Worm (Caenorhabditis elegans) whole organism, late embryonic: ENCODE results near the gene F22F7.11.

Experiments
- ceh-34 ChIP-seq: sonication (generic microtip); optimal IDR thresholded peaks from 2 replicates; lab custom pipeline; 2016; ENCODE audit warnings: mild to moderate bottlenecking, missing genetic modification characterization, missing compliant biosample characterization
- che-1 ChIP-seq: sonication (generic microtip); optimal IDR thresholded peaks from 2 replicates; lab custom pipeline; 2016; ENCODE audit warnings: mild to moderate bottlenecking, missing genetic modification characterization, missing compliant biosample characterization
- gmeb-2 ChIP-seq: sonication (generic microtip); optimal IDR thresholded peaks from 2 replicates; lab custom pipeline; 2016; ENCODE audit warnings: missing genetic modification characterization, inconsistent platforms, missing compliant biosample characterization
- lin-11 ChIP-seq: fragments of 200-800 bp; sonication (Bioruptor generic); optimal IDR thresholded peaks from 2 replicates; lab custom pipeline; 2018; ENCODE audit warnings: mild to moderate bottlenecking, missing genetic modification characterization, missing compliant biosample characterization
- odd-2 ChIP-seq: sonication (generic microtip); optimal IDR thresholded peaks from 2 replicates; lab custom pipeline; 2017; ENCODE audit warnings: antibody characterized with exemption, mild to moderate bottlenecking, missing genetic modification characterization, missing compliant biosample characterization
- pros-1 ChIP-seq: fragments of 150-350 bp; optimal IDR thresholded peaks from 2 replicates; lab custom pipeline; 2014; ENCODE audit warnings: missing biosample characterization, missing genetic modification reagents, missing genetic modification characterization
- sox-2 ChIP-seq: fragments of 200-800 bp; sonication (Bioruptor generic); IDR thresholded peaks from 2 replicates; pipeline ENCODE4 v1.3.6; 2022; ENCODE audit warnings: missing genetic modification reagents, missing genetic modification characterization, missing compliant biosample characterization
- sox-4 ChIP-seq: sonication (generic microtip); optimal IDR thresholded peaks from 2 replicates; lab custom pipeline; 2017; ENCODE audit warnings: mild to moderate bottlenecking, missing genetic modification characterization, inconsistent platforms, missing compliant biosample characterization
- syd-9 ChIP-seq: sonication (generic microtip); optimal IDR thresholded peaks from 2 replicates; lab custom pipeline; 2016; ENCODE audit warnings: mild to moderate bottlenecking, missing genetic modification characterization, moderate library complexity, missing compliant biosample characterization
- zip-5 ChIP-seq: sonication (generic microtip); optimal IDR thresholded peaks from 2 replicates; lab custom pipeline; 2016; ENCODE audit warnings: missing genetic modification characterization, missing compliant biosample characterization

F22F7.11 gene

DNA sequence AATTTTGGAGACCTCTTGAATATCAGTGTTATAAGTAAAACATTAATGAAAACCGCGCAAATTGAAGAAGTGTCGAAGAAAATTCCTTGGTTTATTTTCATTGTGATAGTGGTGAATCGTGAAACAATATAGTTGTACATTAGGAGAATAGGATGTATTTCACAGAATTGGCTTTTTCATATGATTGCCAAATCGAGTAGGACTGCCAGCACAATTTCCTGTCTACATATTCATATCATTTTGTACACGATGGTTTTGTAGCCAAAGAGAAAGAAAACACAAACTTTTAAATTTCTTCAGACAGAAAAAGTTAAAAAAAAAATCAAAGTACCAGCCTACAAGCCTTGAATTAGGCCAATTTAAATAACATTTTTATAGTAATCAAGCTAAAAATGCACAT, 44.1 kb downstream of the F22F7.11 start, which contains the start of gene str-255:
Gene str-255 (minus strand): TSS at position 101 of the 400 bp plus-strand sequence.
- TF ChIP-seq sox-4 (tag; lab: Kevin White, UChicago): no peak
- TF ChIP-seq odd-2 (tag; lab: Kevin White, UChicago): no peak
- no peak for TF ChIP-seq ceh-34 (tag; lab: Kevin White, UChicago)
- TF ChIP-seq che-1 (tag; lab: Kevin White, UChicago): no peak
- no peak for TF ChIP-seq pros-1 (tag; lab: Kevin White, UChicago)
- no peak for TF ChIP-seq lin-11

DNA sequence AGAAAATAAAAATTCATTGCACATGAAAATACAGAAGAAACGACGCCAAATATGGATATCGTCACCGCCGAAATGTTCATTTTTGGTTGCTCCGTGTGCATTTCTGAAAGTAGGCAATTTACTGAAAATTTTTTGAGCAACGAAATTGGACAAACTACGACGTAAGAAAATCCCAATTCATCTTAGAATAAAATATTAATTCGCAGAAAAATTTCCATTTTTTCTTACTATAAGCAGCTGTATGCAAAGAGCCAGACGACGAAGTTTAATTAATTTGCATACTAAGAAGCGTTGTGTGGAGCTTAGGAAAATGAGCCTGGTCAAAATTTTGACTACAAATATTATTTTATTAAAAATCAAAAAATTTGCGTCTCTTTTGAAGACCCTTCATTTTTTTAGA, 47.0 kb downstream of the F22F7.11 start, which contains the start of gene srbc-19:
Gene srbc-19 (minus strand): TSS at position 101 of the 400 bp plus-strand sequence.
- no peak for TF ChIP-seq zip-5 (tag; lab: Kevin White, UChicago)
- no peak for TF ChIP-seq syd-9
- TF ChIP-seq gmeb-2 (tag; lab: Kevin White, UChicago): no peak
- no peak for TF ChIP-seq sox-2 (GFP tag; lab: Robert Waterston, UW)
